Worm (Caenorhabditis elegans): ENCODE results near the gene lgc-44.

The lgc-44 gene

ce11 chrV:11674594-11675579, 2.5 kb upstream of the lgc-44 start:
- no peak for TF ChIP-seq unc-62 (GFP tag; optimal IDR thresholded peaks at IDR 0.05)

ce11 chrV:11673746-11674365, 1.5 kb upstream of the lgc-44 start:
- no peak for TF ChIP-seq unc-62 (GFP tag; optimal IDR thresholded peaks at IDR 0.05)

- no peak for TF ChIP-seq unc-62 (GFP tag; optimal IDR thresholded peaks at IDR 0.05)
Observed at ce11 chrV:11667176-11667575, 5.2 kb downstream of the lgc-44 start, which contains the start of gene F46F3.3. TSS of gene F46F3.3 (plus strand) at chrV:11667476.

- no peak for TF ChIP-seq unc-62 (GFP tag; optimal IDR thresholded peaks at IDR 0.05)
Observed at ce11 chrV:11664875-11665384, 7.5 kb downstream of the lgc-44 start, which contains the start of gene ceh-27. TSS of gene ceh-27 (minus strand) at chrV:11665102.

- no peak for TF ChIP-seq unc-62 (GFP tag; optimal IDR thresholded peaks at IDR 0.05)
Observed at ce11 chrV:11660566-11660965, 11.8 kb downstream of the lgc-44 start.

- TF ChIP-seq unc-62 (GFP tag; optimal IDR thresholded peaks at IDR 0.05): no peak
Observed at ce11 chrV:11656469-11656868, 15.9 kb downstream of the lgc-44 start.

ce11 chrV:11653095-11653494, 19.3 kb downstream of the lgc-44 start:
- TF ChIP-seq unc-62 (GFP tag; optimal IDR thresholded peaks at IDR 0.05): no peak

- no peak for TF ChIP-seq unc-62 (GFP tag; optimal IDR thresholded peaks at IDR 0.05)
Observed at ce11 chrV:11650720-11651119, 21.7 kb downstream of the lgc-44 start, which contains the start of gene zip-10. TSS of gene zip-10 (minus strand) at chrV:11650762.

- no peak for TF ChIP-seq unc-62 (GFP tag; optimal IDR thresholded peaks at IDR 0.05)
Observed at ce11 chrV:11649254-11649653, 23.1 kb downstream of the lgc-44 start.

- TF ChIP-seq unc-62 (GFP tag; optimal IDR thresholded peaks at IDR 0.05): no peak
Observed at ce11 chrV:11648435-11648834, 24.0 kb downstream of the lgc-44 start.

- no peak for TF ChIP-seq unc-62 (GFP tag; optimal IDR thresholded peaks at IDR 0.05)
Observed at ce11 chrV:11647821-11648220, 24.6 kb downstream of the lgc-44 start.

- no peak for TF ChIP-seq unc-62 (GFP tag; optimal IDR thresholded peaks at IDR 0.05)
Observed at ce11 chrV:11645244-11645643, 27.2 kb downstream of the lgc-44 start, which contains the start of gene skp-1. TSS of gene skp-1 (plus strand) at chrV:11645481.

ce11 chrV:11644166-11644565, 28.2 kb downstream of the lgc-44 start, which contains the start of gene bir-1:
TSS of gene bir-1 (plus strand) at chrV:11644477.
- TF ChIP-seq unc-62 (GFP tag; optimal IDR thresholded peaks at IDR 0.05): no peak

ce11 chrV:11641298-11641787, 31.1 kb downstream of the lgc-44 start:
- TF ChIP-seq unc-62 (GFP tag; optimal IDR thresholded peaks at IDR 0.05): no peak

ce11 chrV:11638634-11639117, 33.7 kb downstream of the lgc-44 start:
- no peak for TF ChIP-seq unc-62 (GFP tag; optimal IDR thresholded peaks at IDR 0.05)

ce11 chrV:11637191-11637590, 35.2 kb downstream of the lgc-44 start, which contains the start of gene sipa-1:
TSS of gene sipa-1 (minus strand) at chrV:11637291.
- no peak for TF ChIP-seq unc-62 (GFP tag; optimal IDR thresholded peaks at IDR 0.05)

Measured in whole organism, dauer.